Fruit fly (Drosophila melanogaster) ovary, adult (tissue): Measurements from ENCODE around the gene CG32767.

Experiments used
- CG17801 ChIP-seq: fragments of 200-800 bp; optimal IDR thresholded peaks from 2 replicates; lab custom pipeline; 2019; ENCODE audit warnings: missing biosample characterization, mild to moderate bottlenecking, missing genetic modification characterization, moderate library complexity; ENCODE audit not compliant: partially characterized antibody

CG32767 gene

dm6 chrX:5046256-5046894 lies 38.2 kb downstream of the CG32767 start:
- TF ChIP-seq CG17801 (GFP tag; lab: Kevin White, UChicago), result no peak

dm6 chrX:5045158-5045557 lies 39.4 kb downstream of the CG32767 start:
- TF ChIP-seq CG17801 (GFP tag; lab: Kevin White, UChicago), result no peak

dm6 chrX:5044433-5045110 lies 40.0 kb downstream of the CG32767 start:
- TF ChIP-seq CG17801 (GFP tag; lab: Kevin White, UChicago), result no peak

- TF ChIP-seq CG17801 (GFP tag; lab: Kevin White, UChicago), result no peak
These were observed 42.8 kb downstream of the CG32767 start for dm6 chrX:5041525-5042454.

- no peak for TF ChIP-seq CG17801 (GFP tag; lab: Kevin White, UChicago)
These were observed 44.5 kb downstream of the CG32767 start for dm6 chrX:5040098-5040497.

dm6 chrX:5038411-5038810 lies 46.2 kb downstream of the CG32767 start:
- no peak for TF ChIP-seq CG17801 (GFP tag; lab: Kevin White, UChicago)

dm6 chrX:5031297-5031696 lies 53.3 kb downstream of the CG32767 start:
- no peak for TF ChIP-seq CG17801 (GFP tag; lab: Kevin White, UChicago)

dm6 chrX:5030110-5030663 lies 54.4 kb downstream of the CG32767 start:
- no peak for TF ChIP-seq CG17801 (GFP tag; lab: Kevin White, UChicago)

- TF ChIP-seq CG17801 (GFP tag; lab: Kevin White, UChicago), result no peak
These were observed 57.2 kb downstream of the CG32767 start for dm6 chrX:5027322-5027721.

dm6 chrX:5026680-5027079 lies 57.9 kb downstream of the CG32767 start:
- TF ChIP-seq CG17801 (GFP tag; lab: Kevin White, UChicago), result no peak

- TF ChIP-seq CG17801 (GFP tag; lab: Kevin White, UChicago), result no peak
These were observed 58.4 kb downstream of the CG32767 start for dm6 chrX:5026024-5026623.

- TF ChIP-seq CG17801 (GFP tag; lab: Kevin White, UChicago), result no peak
These were observed 59.3 kb downstream of the CG32767 start for dm6 chrX:5025283-5025682.
